Worm (Caenorhabditis elegans) whole organism, L1 larva: Measurements from ENCODE around the gene mksr-1.

Experiments
- F16B12.6 ChIP-seq: fragments of 150-350 bp; optimal IDR thresholded peaks from 2 replicates; lab custom pipeline; 2014; ENCODE audit warnings: missing biosample characterization, missing genetic modification characterization
- aha-1 ChIP-seq: fragments of 150-350 bp; optimal IDR thresholded peaks from 2 replicates; lab custom pipeline; 2014; ENCODE audit warnings: missing biosample characterization, missing genetic modification characterization
- aly-2 ChIP-seq: fragments of 150-350 bp; optimal IDR thresholded peaks from 2 replicates; lab custom pipeline; 2014; ENCODE audit warnings: missing biosample characterization, missing genetic modification characterization
- ceh-63 ChIP-seq: fragments of 200-800 bp; sonication (Bioruptor generic); optimal IDR thresholded peaks from 2 replicates; lab custom pipeline; 2018; ENCODE audit warnings: mild to moderate bottlenecking, missing genetic modification characterization, missing compliant biosample characterization
- ceh-8 ChIP-seq: fragments of 200-800 bp; sonication (Bioruptor generic); optimal IDR thresholded peaks from 2 replicates; lab custom pipeline; 2018; ENCODE audit warnings: mild to moderate bottlenecking, missing genetic modification characterization, moderate library complexity, missing compliant biosample characterization
- ceh-82 ChIP-seq, 3 experiments: fragments of 150-350 bp in 1 of 3; sonication (generic microtip) in 2 of 3; optimal IDR thresholded peaks; 2 replicates each; lab custom pipeline; 2014 to 2017; ENCODE audit warnings: missing biosample characterization in 3 of 3, missing genetic modification characterization in 3 of 3
- ces-1 ChIP-seq: fragments of 150-350 bp; optimal IDR thresholded peaks from 2 replicates; lab custom pipeline; 2014; ENCODE audit warnings: missing biosample characterization, missing genetic modification reagents, missing genetic modification characterization
- dsc-1 ChIP-seq: sonication (generic microtip); optimal IDR thresholded peaks from 2 replicates; lab custom pipeline; 2016; ENCODE audit warnings: mild to moderate bottlenecking, missing genetic modification characterization, missing compliant biosample characterization
- efl-1 ChIP-seq, 4 experiments: fragments of 150-350 bp; optimal IDR thresholded peaks in 3 of 4; peaks in 1 of 4; 1 replicate in 1 of 4; 2 replicates in 3 of 4; lab custom pipeline; 2014; ENCODE audit warnings: missing biosample characterization in 2 of 4, missing genetic modification characterization in 2 of 4, missing genetic modification reagents in 2 of 4
- efl-3 ChIP-seq: fragments of 200-800 bp; sonication (Bioruptor generic); optimal IDR thresholded peaks from 2 replicates; lab custom pipeline; 2018; ENCODE audit warnings: mild to moderate bottlenecking, missing genetic modification characterization, missing compliant biosample characterization
- egl-13 ChIP-seq: sonication (generic microtip); optimal IDR thresholded peaks from 2 replicates; lab custom pipeline; 2016; ENCODE audit warnings: missing genotype, missing genetic modification reagents, missing genetic modification characterization, missing compliant biosample characterization
- egl-27 ChIP-seq, 2 experiments: fragments of 150-350 bp in 1 of 2; sonication (generic microtip); optimal IDR thresholded peaks; 3 replicates each; lab custom pipeline; 2017 to 2018; ENCODE audit warnings: missing biosample characterization in 2 of 2, missing genetic modification characterization in 2 of 2, missing genetic modification reagents in 2 of 2
- fkh-10 ChIP-seq: sonication (generic microtip); optimal IDR thresholded peaks from 2 replicates; lab custom pipeline; 2017; ENCODE audit warnings: missing biosample characterization, missing genetic modification reagents, missing genetic modification characterization
- fkh-8 ChIP-seq: sonication (generic microtip); optimal IDR thresholded peaks from 2 replicates; lab custom pipeline; 2016; ENCODE audit warnings: mild to moderate bottlenecking, missing genetic modification characterization, missing compliant biosample characterization
- irx-1 ChIP-seq: sonication (generic microtip); optimal IDR thresholded peaks from 2 replicates; lab custom pipeline; 2016; ENCODE audit warnings: missing genetic modification characterization, missing compliant biosample characterization
- jun-1 ChIP-seq: fragments of 150-350 bp; optimal IDR thresholded peaks from 2 replicates; lab custom pipeline; 2014; ENCODE audit warnings: missing biosample characterization, missing genetic modification reagents, missing genetic modification characterization
- lin-13 ChIP-seq: fragments of 150-350 bp; optimal IDR thresholded peaks from 2 replicates; lab custom pipeline; 2014; ENCODE audit warnings: missing biosample characterization, missing genetic modification reagents, missing genetic modification characterization
- lin-14 ChIP-seq: fragments of 200-800 bp; sonication (Bioruptor generic); optimal IDR thresholded peaks from 2 replicates; lab custom pipeline; 2018; ENCODE audit warnings: mild to moderate bottlenecking, missing genetic modification characterization, moderate library complexity, missing compliant biosample characterization
- lin-35 ChIP-seq, 2 experiments: fragments of 150-350 bp; optimal IDR thresholded peaks; 2 replicates each; lab custom pipeline; 2014; ENCODE audit warnings: missing biosample characterization in 2 of 2, missing genetic modification characterization in 2 of 2, missing genetic modification reagents in 2 of 2
- lir-3 ChIP-seq: sonication (generic microtip); optimal IDR thresholded peaks from 2 replicates; lab custom pipeline; 2016; ENCODE audit warnings: mild to moderate bottlenecking, missing genetic modification characterization, moderate library complexity, missing compliant biosample characterization; ENCODE audit not compliant: poor library complexity
- lsy-2 ChIP-seq, 2 experiments: fragments of 150-350 bp; optimal IDR thresholded peaks; 2 replicates each; lab custom pipeline; 2014; ENCODE audit warnings: missing biosample characterization in 2 of 2, missing genetic modification characterization in 2 of 2
- mab-9 ChIP-seq: fragments of 200-800 bp; sonication (Bioruptor generic); IDR thresholded peaks from 2 replicates; pipeline ENCODE4 v1.3.6; 2022; ENCODE audit warnings: missing genetic modification reagents, missing genetic modification characterization, missing compliant biosample characterization
- mdl-1 ChIP-seq, 2 experiments: fragments of 150-350 bp; optimal IDR thresholded peaks; 2 replicates each; lab custom pipeline; 2014 to 2017; ENCODE audit warnings: missing biosample characterization in 2 of 2, missing genetic modification characterization in 2 of 2, inconsistent platforms in 1 of 2
- mef-2 ChIP-seq: fragments of 150-350 bp; optimal IDR thresholded peaks from 2 replicates; lab custom pipeline; 2014; ENCODE audit warnings: missing biosample characterization, missing genetic modification characterization
- mep-1 ChIP-seq: fragments of 150-350 bp; optimal IDR thresholded peaks from 2 replicates; lab custom pipeline; 2014; ENCODE audit warnings: missing biosample characterization, missing genetic modification characterization
- nhr-20 ChIP-seq: sonication (generic microtip); optimal IDR thresholded peaks from 2 replicates; lab custom pipeline; 2016; ENCODE audit warnings: mild to moderate bottlenecking, missing genetic modification characterization, missing compliant biosample characterization
- nhr-47 ChIP-seq: sonication (generic microtip); optimal IDR thresholded peaks from 2 replicates; lab custom pipeline; 2016; ENCODE audit warnings: mild to moderate bottlenecking, missing genetic modification characterization, moderate library complexity, missing compliant biosample characterization
- nhr-71 ChIP-seq: sonication (generic microtip); optimal IDR thresholded peaks from 2 replicates; lab custom pipeline; 2016; ENCODE audit warnings: mild to moderate bottlenecking, missing genetic modification characterization, moderate library complexity, missing compliant biosample characterization
- nhr-84 ChIP-seq: sonication (generic microtip); optimal IDR thresholded peaks from 2 replicates; lab custom pipeline; 2017; ENCODE audit warnings: missing biosample characterization, missing genetic modification characterization
- nhr-90 ChIP-seq: sonication (generic microtip); optimal IDR thresholded peaks from 2 replicates; lab custom pipeline; 2016; ENCODE audit warnings: mild to moderate bottlenecking, missing genetic modification characterization, missing compliant biosample characterization; ENCODE audit not compliant: poor library complexity
- pag-3 ChIP-seq: sonication (generic microtip); optimal IDR thresholded peaks from 2 replicates; lab custom pipeline; 2017; ENCODE audit warnings: missing genetic modification characterization, mild to moderate bottlenecking, missing compliant biosample characterization, antibody characterized with exemption, borderline replicate concordance; ENCODE audit not compliant: insufficient read depth
- rnt-1 ChIP-seq: sonication (generic microtip); optimal IDR thresholded peaks from 2 replicates; lab custom pipeline; 2016; ENCODE audit warnings: mild to moderate bottlenecking, missing genetic modification characterization, moderate library complexity, missing compliant biosample characterization
- skn-1 ChIP-seq: fragments of 150-350 bp; optimal IDR thresholded peaks from 2 replicates; lab custom pipeline; 2014; ENCODE audit warnings: missing biosample characterization, missing genetic modification characterization
- snpc-4 ChIP-seq: fragments of 150-350 bp; optimal IDR thresholded peaks from 2 replicates; lab custom pipeline; 2014; ENCODE audit warnings: missing biosample characterization, missing genetic modification characterization
- snu-23 ChIP-seq: sonication (generic microtip); optimal IDR thresholded peaks from 2 replicates; lab custom pipeline; 2016; ENCODE audit warnings: missing genetic modification characterization, missing compliant biosample characterization
- sox-4 ChIP-seq: sonication (generic microtip); optimal IDR thresholded peaks from 2 replicates; lab custom pipeline; 2016; ENCODE audit warnings: missing genetic modification characterization, missing compliant biosample characterization
- tbx-2 ChIP-seq: sonication (generic microtip); optimal IDR thresholded peaks from 2 replicates; lab custom pipeline; 2016; ENCODE audit warnings: missing genetic modification characterization, missing compliant biosample characterization
- unc-30 ChIP-seq: sonication (generic microtip); optimal IDR thresholded peaks from 2 replicates; lab custom pipeline; 2017; ENCODE audit warnings: missing biosample characterization, missing genetic modification characterization
- unc-62 ChIP-seq: fragments of 150-350 bp; optimal IDR thresholded peaks from 2 replicates; lab custom pipeline; 2014; ENCODE audit warnings: missing biosample characterization, missing genetic modification reagents, missing genetic modification characterization
- zag-1 ChIP-seq: fragments of 150-350 bp; optimal IDR thresholded peaks from 2 replicates; lab custom pipeline; 2014; ENCODE audit warnings: missing biosample characterization, missing genetic modification characterization
- ztf-11 ChIP-seq, 2 experiments: sonication (generic microtip); optimal IDR thresholded peaks; 2 replicates each; lab custom pipeline; 2016 to 2017; ENCODE audit warnings: missing genetic modification characterization in 2 of 2, missing biosample characterization in 1 of 2, missing compliant biosample characterization in 1 of 2
- ztf-4 ChIP-seq: fragments of 150-350 bp; optimal IDR thresholded peaks from 2 replicates; lab custom pipeline; 2014; ENCODE audit warnings: missing biosample characterization, missing genetic modification characterization

The mksr-1 gene

DNA sequence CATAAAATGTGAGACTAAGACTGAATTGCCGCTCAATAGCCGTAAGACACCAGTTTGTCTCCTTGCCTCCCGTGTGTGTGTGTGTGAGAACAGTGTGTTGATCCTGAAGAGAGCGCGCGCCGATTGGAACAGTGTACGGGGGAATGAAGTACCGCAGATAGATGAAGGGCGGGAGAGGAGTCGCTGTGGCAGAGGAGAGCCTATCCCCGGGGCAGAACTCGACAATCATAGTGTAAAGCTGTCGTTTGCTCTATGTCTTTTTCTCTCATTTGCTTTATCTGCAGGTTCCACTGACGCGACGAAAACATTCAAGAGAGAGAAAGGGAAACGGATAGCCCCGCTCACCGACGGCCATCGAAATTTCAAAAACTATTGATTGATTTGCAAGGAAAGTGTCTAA lies 13.0 kb upstream of the mksr-1 start (continued):
- TF ChIP-seq ces-1 (GFP tag; lab: Kevin White, UChicago), result no peak
- TF ChIP-seq sox-4 (tag; lab: Kevin White, UChicago), result no peak

DNA sequence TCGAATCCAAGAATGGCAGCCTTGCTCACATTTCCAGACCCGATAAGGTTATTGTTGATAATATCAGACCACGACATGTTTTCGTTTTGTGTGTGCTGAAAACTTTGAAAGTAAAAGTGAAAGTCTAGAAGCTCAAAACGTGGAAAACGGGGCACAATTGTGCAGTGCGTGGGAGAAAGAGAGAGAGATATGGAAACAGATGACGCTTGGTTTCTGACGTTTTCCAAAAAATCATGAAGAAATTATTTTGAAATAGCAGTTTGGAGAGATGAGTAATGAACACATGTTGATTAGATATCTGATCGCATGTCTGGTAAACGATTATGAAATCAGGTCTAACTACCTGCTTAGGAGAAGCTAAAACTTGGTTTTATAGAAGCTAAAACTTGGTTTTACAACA lies 11.6 kb upstream of the mksr-1 start, which contains the start of gene pfn-3:
TSS of gene pfn-3 (minus strand) at position 101 of the 400 bp plus-strand sequence.
- TF ChIP-seq ztf-4 (tag; lab: Kevin White, UChicago) (no peak), dsc-1 (tag; lab: Kevin White, UChicago) (peak; percentile 1), lsy-2 (tag; optimal IDR thresholded peaks at IDR 0.05; lab: Kevin White, UChicago) (peak in 1 of 2 experiments; percentile 24), pag-3 (peak; percentile 35), sox-4 (tag; lab: Kevin White, UChicago) (no peak), rnt-1 (tag; lab: Kevin White, UChicago) (peak; percentile 27), F16B12.6 (tag; lab: Kevin White, UChicago) (no peak), efl-1 (optimal IDR thresholded peaks at IDR 0.05; lab: Kevin White, UChicago) (no peak), efl-1 (GFP tag; optimal IDR thresholded peaks at IDR 0.05 in 1 of 2; lab: Kevin White, UChicago) (no peak), ceh-63 (GFP tag; lab: Kevin White, UChicago) (no peak), nhr-71 (tag; lab: Kevin White, UChicago) (peak; percentile 45), skn-1 (peak; percentile 74), lin-14 (peak; percentile 34)

DNA sequence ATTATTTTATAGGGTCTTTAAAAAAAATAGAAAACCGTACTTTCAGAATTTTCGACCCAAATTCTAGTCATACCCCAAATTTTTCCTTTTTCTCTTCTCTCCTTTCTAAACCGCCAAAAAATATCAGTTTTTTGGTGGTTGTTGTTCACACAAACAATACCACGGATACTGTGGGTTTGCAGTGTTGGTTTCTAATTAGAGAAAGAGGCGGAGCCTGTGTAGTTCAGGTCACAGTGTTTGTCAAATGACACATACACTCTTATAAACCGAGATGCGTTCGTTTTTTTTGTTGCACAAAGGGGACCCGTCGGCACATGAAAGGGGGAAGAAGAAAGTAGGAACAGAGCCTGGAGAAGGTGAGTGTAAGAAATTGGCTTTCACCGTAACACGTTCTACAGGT lies 3.2 kb upstream of the mksr-1 start, which contains the start of gene lim-6:
TSS of gene lim-6 (plus strand) at position 301 of the 400 bp plus-strand sequence.
- TF ChIP-seq fkh-8 (tag; lab: Kevin White, UChicago) (no peak), snpc-4 (tag; lab: Kevin White, UChicago) (no peak), ceh-63 (GFP tag; lab: Kevin White, UChicago) (no peak), ceh-8 (GFP tag; lab: Kevin White, UChicago) (no peak)

DNA sequence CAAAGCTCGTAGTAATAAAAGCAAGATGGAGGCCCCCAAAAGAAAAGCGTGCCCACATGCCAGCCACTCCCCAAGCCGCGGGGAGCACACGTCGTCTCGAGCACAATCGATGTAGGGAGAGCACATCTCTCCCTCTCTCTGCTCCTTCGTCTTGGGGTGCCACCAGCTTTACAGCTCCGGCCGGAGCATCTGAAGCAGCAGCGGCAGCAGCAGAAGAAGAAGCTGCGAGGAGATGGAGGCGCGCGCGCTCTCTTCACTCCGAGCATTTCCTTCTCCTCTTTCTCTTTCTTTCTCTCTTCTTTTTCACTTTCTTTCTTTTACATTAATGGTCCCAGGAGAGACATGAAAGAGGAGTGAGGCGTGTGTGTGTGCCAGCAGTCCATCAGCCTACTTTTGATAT lies 4.9 kb downstream of the mksr-1 start:
- TF ChIP-seq ceh-8 (GFP tag; lab: Kevin White, UChicago) (peak; percentile 66), mab-9 (no peak), pag-3 (no peak), egl-27 (tag; optimal IDR thresholded peaks at IDR 0.05; lab: Kevin White, UChicago) (no peak), mef-2 (tag; lab: Kevin White, UChicago) (peak; percentile 24), lsy-2 (tag; optimal IDR thresholded peaks at IDR 0.05; lab: Kevin White, UChicago) (peak in 1 of 2 experiments; percentile 49), nhr-71 (tag; lab: Kevin White, UChicago) (peak; percentile 77), mdl-1 (tag; optimal IDR thresholded peaks at IDR 0.05; lab: Kevin White, UChicago) (peak in 1 of 2 experiments; percentile 31), fkh-10 (GFP tag; lab: Kevin White, UChicago) (peak; percentile 79), efl-3 (GFP tag; lab: Kevin White, UChicago) (no peak), lir-3 (tag; lab: Kevin White, UChicago) (no peak), nhr-47 (tag; lab: Kevin White, UChicago) (peak; percentile 70), skn-1 (peak; percentile 86), fkh-8 (tag; lab: Kevin White, UChicago) (peak; percentile 66), irx-1 (peak; percentile 23), mep-1 (peak; percentile 42), tbx-2 (tag; lab: Kevin White, UChicago) (peak; percentile 68), lin-14 (peak; percentile 91), ceh-82 (tag; optimal IDR thresholded peaks at IDR 0.05; lab: Kevin White, UChicago) (peak; percentile 4 to 51 (median 43)), unc-62 (GFP tag; lab: Kevin White, UChicago) (no peak), dsc-1 (tag; lab: Kevin White, UChicago) (peak; percentile 73), nhr-84 (tag; lab: Kevin White, UChicago) (no peak), nhr-90 (no peak), jun-1 (tag; lab: Kevin White, UChicago) (peak; percentile 11), egl-13 (tag; lab: Kevin White, UChicago) (peak; percentile 36), lin-35 (GFP tag; optimal IDR thresholded peaks at IDR 0.05; lab: Kevin White, UChicago) (peak in 1 of 2 experiments; percentile 35), zag-1 (tag; lab: Kevin White, UChicago) (no peak), ztf-4 (tag; lab: Kevin White, UChicago) (peak; percentile 22), lin-13 (GFP tag; lab: Kevin White, UChicago) (no peak), ztf-11 (tag; optimal IDR thresholded peaks at IDR 0.05; lab: Kevin White, UChicago) (peak in 1 of 2 experiments; percentile 17), efl-1 (optimal IDR thresholded peaks at IDR 0.05; lab: Kevin White, UChicago) (peak in 1 of 2 experiments; percentile 20), efl-1 (GFP tag; optimal IDR thresholded peaks at IDR 0.05 in 1 of 2; lab: Kevin White, UChicago) (peak in 1 of 2 experiments; percentile 92), nhr-20 (tag; lab: Kevin White, UChicago) (no peak), aly-2 (tag; lab: Kevin White, UChicago) (no peak), aha-1 (tag; lab: Kevin White, UChicago) (no peak), unc-30 (tag; lab: Kevin White, UChicago) (no peak), snu-23 (GFP tag; lab: Kevin White, UChicago) (peak; percentile 65), rnt-1 (tag; lab: Kevin White, UChicago) (peak; percentile 64)
